Worm (Caenorhabditis elegans) whole organism, young adult: Measurements from ENCODE around the gene Y43F8B.1.

Experiments
- B0035.1 ChIP-seq: sonication (generic microtip); optimal IDR thresholded peaks from 2 replicates; lab custom pipeline; 2016; ENCODE audit warnings: missing genetic modification characterization, mild to moderate bottlenecking, missing compliant biosample characterization, missing genotype, missing genetic modification reagents
- B0261.1 ChIP-seq: sonication (generic microtip); optimal IDR thresholded peaks from 2 replicates; lab custom pipeline; 2016; ENCODE audit warnings: mild to moderate bottlenecking, missing genetic modification characterization, moderate library complexity, missing compliant biosample characterization
- C17E4.6 ChIP-seq: fragments of 200-800 bp; sonication (Bioruptor generic); IDR thresholded peaks from 2 replicates; pipeline ENCODE4 v1.3.6; 2022; ENCODE audit warnings: missing genetic modification reagents, missing genetic modification characterization, missing compliant biosample characterization
- F22D6.2 ChIP-seq: sonication (generic microtip); optimal IDR thresholded peaks from 2 replicates; lab custom pipeline; 2016; ENCODE audit warnings: mild to moderate bottlenecking, missing genetic modification characterization, missing compliant biosample characterization
- F39B2.1 ChIP-seq: fragments of 200-800 bp; sonication (Bioruptor generic); IDR thresholded peaks from 2 replicates; pipeline ENCODE4 v1.3.6; 2022; ENCODE audit warnings: missing genetic modification reagents, missing genetic modification characterization, missing compliant biosample characterization
- F55B11.4 ChIP-seq: sonication (generic microtip); optimal IDR thresholded peaks from 2 replicates; lab custom pipeline; 2016; ENCODE audit warnings: missing compliant biosample characterization, missing genetic modification characterization, borderline replicate concordance; ENCODE audit not compliant: insufficient read depth
- Y53G8AR.9 ChIP-seq: fragments of 200-800 bp; sonication (Bioruptor generic); conservative IDR thresholded peaks from 2 replicates; pipeline ENCODE4 v1.3.6; 2022; ENCODE audit warnings: missing genetic modification reagents, missing genetic modification characterization, missing compliant biosample characterization
- Y56A3A.18 ChIP-seq: fragments of 200-800 bp; sonication (Bioruptor generic); IDR thresholded peaks from 2 replicates; pipeline ENCODE4 v1.3.6; 2022; ENCODE audit warnings: missing genetic modification reagents, missing genetic modification characterization, missing compliant biosample characterization
- Y95B8A.8 ChIP-seq: fragments of 200-800 bp; sonication (Bioruptor generic); IDR thresholded peaks from 2 replicates; pipeline ENCODE4 v1.3.6; 2022; ENCODE audit warnings: missing genetic modification reagents, missing genetic modification characterization, missing compliant biosample characterization
- akir-1 ChIP-seq: fragments of 200-800 bp; sonication (Bioruptor generic); optimal IDR thresholded peaks from 2 replicates; lab custom pipeline; 2018; ENCODE audit warnings: mild to moderate bottlenecking, missing genetic modification characterization, moderate library complexity, missing compliant biosample characterization
- ama-1 ChIP-seq, 3 experiments: fragments of 150-350 bp in 1 of 3; sonication (generic microtip) in 2 of 3; optimal IDR thresholded peaks; 2 replicates each; lab custom pipeline; 2014 to 2018; ENCODE audit warnings: missing biosample characterization in 2 of 3, missing genetic modification characterization in 2 of 3, missing genetic modification reagents in 2 of 3
- aptf-2 ChIP-seq: fragments of 200-800 bp; sonication (Bioruptor generic); conservative IDR thresholded peaks from 2 replicates; pipeline ENCODE4 v1.3.6; 2022; ENCODE audit warnings: missing genetic modification reagents, missing genetic modification characterization, missing compliant biosample characterization
- atf-7 ChIP-seq: sonication (generic microtip); optimal IDR thresholded peaks from 2 replicates; lab custom pipeline; 2017; ENCODE audit warnings: mild to moderate bottlenecking, missing genetic modification characterization, missing compliant biosample characterization
- cebp-2 ChIP-seq: fragments of 200-800 bp; sonication (Bioruptor generic); IDR thresholded peaks from 2 replicates; pipeline ENCODE4 v1.3.6; 2022; ENCODE audit warnings: missing genetic modification characterization, missing compliant biosample characterization
- ceh-58 ChIP-seq: fragments of 200-800 bp; sonication (Bioruptor generic); IDR thresholded peaks from 2 replicates; pipeline ENCODE4 v1.3.6; 2022; ENCODE audit warnings: missing genetic modification characterization, missing compliant biosample characterization
- ceh-91 ChIP-seq: fragments of 200-800 bp; sonication (Bioruptor generic); IDR thresholded peaks from 2 replicates; pipeline ENCODE4 v1.3.6; 2022; ENCODE audit warnings: missing genetic modification reagents, missing genetic modification characterization, missing compliant biosample characterization
- chd-7 ChIP-seq: sonication (generic microtip); optimal IDR thresholded peaks from 2 replicates; lab custom pipeline; 2016; ENCODE audit warnings: mild to moderate bottlenecking, missing genetic modification characterization, moderate library complexity, missing compliant biosample characterization
- egl-18 ChIP-seq: fragments of 200-800 bp; sonication (Bioruptor generic); IDR thresholded peaks from 2 replicates; pipeline ENCODE4 v1.3.6; 2022; ENCODE audit warnings: missing genetic modification reagents, missing genetic modification characterization, missing compliant biosample characterization
- ets-4 ChIP-seq: fragments of 200-800 bp; sonication (Bioruptor generic); optimal IDR thresholded peaks from 2 replicates; lab custom pipeline; 2018; ENCODE audit warnings: mild to moderate bottlenecking, missing genetic modification characterization, missing compliant biosample characterization
- fkh-3 ChIP-seq: sonication (generic microtip); optimal IDR thresholded peaks from 2 replicates; lab custom pipeline; 2016; ENCODE audit warnings: mild to moderate bottlenecking, missing genetic modification characterization, missing compliant biosample characterization
- hmg-1.2 ChIP-seq: fragments of 200-800 bp; sonication (Bioruptor generic); IDR thresholded peaks from 2 replicates; pipeline ENCODE4 v1.3.6; 2022; ENCODE audit warnings: missing genetic modification reagents, missing genetic modification characterization, missing compliant biosample characterization
- lag-1 ChIP-seq: fragments of 200-800 bp; sonication (Bioruptor generic); IDR thresholded peaks from 2 replicates; pipeline ENCODE4 v1.3.6; 2022; ENCODE audit warnings: missing genetic modification reagents, missing genetic modification characterization, missing compliant biosample characterization
- let-526 ChIP-seq: fragments of 200-800 bp; sonication (Bioruptor generic); IDR thresholded peaks from 2 replicates; pipeline ENCODE4 v1.3.6; 2022; ENCODE audit warnings: missing genetic modification reagents, missing genetic modification characterization, missing compliant biosample characterization
- lin-26 ChIP-seq: fragments of 200-800 bp; sonication (Bioruptor generic); IDR thresholded peaks from 2 replicates; pipeline ENCODE4 v1.3.6; 2022; ENCODE audit warnings: missing genetic modification reagents, missing genetic modification characterization, missing compliant biosample characterization
- lin-54 ChIP-seq: fragments of 200-800 bp; sonication (Bioruptor generic); optimal IDR thresholded peaks from 2 replicates; lab custom pipeline; 2018; ENCODE audit warnings: mild to moderate bottlenecking, missing genetic modification characterization, missing compliant biosample characterization
- lir-1 ChIP-seq: fragments of 200-800 bp; sonication (Bioruptor generic); conservative IDR thresholded peaks from 2 replicates; pipeline ENCODE4 v1.3.6; 2022; ENCODE audit warnings: missing genetic modification reagents, missing genetic modification characterization, missing compliant biosample characterization
- madf-10 ChIP-seq: sonication (generic microtip); optimal IDR thresholded peaks from 2 replicates; lab custom pipeline; 2016; ENCODE audit warnings: mild to moderate bottlenecking, missing genetic modification characterization, missing compliant biosample characterization
- madf-3 ChIP-seq: fragments of 200-800 bp; sonication (Bioruptor generic); IDR thresholded peaks from 2 replicates; pipeline ENCODE4 v1.3.6; 2022; ENCODE audit warnings: missing genetic modification reagents, missing genetic modification characterization, missing compliant biosample characterization
- madf-6 ChIP-seq: fragments of 200-800 bp; sonication (Bioruptor generic); IDR thresholded peaks from 2 replicates; pipeline ENCODE4 v1.3.6; 2022; ENCODE audit warnings: missing genetic modification reagents, missing genetic modification characterization, missing compliant biosample characterization
- mel-28 ChIP-seq: sonication (generic microtip); optimal IDR thresholded peaks from 2 replicates; lab custom pipeline; 2016; ENCODE audit warnings: borderline replicate concordance, mild to moderate bottlenecking, missing genetic modification characterization, missing compliant biosample characterization
- mes-4 ChIP-seq: sonication (generic microtip); optimal IDR thresholded peaks from 2 replicates; lab custom pipeline; 2016; ENCODE audit warnings: missing genotype, missing genetic modification characterization, missing compliant biosample characterization
- nhr-120 ChIP-seq: fragments of 200-800 bp; sonication (Bioruptor generic); IDR thresholded peaks from 2 replicates; pipeline ENCODE4 v1.3.6; 2022; ENCODE audit warnings: missing genetic modification characterization, missing compliant biosample characterization
- nhr-179 ChIP-seq: sonication (generic microtip); optimal IDR thresholded peaks from 2 replicates; lab custom pipeline; 2016; ENCODE audit warnings: mild to moderate bottlenecking, missing genetic modification characterization, missing compliant biosample characterization
- nhr-80 ChIP-seq: sonication (generic microtip); optimal IDR thresholded peaks from 2 replicates; lab custom pipeline; 2016; ENCODE audit warnings: missing genetic modification characterization, missing compliant biosample characterization
- rcor-1 ChIP-seq: fragments of 200-800 bp; sonication (Bioruptor generic); IDR thresholded peaks from 2 replicates; pipeline ENCODE4 v1.3.6; 2022; ENCODE audit warnings: missing genetic modification reagents, missing genetic modification characterization, missing compliant biosample characterization
- rec-8 ChIP-seq, 2 experiments: sonication (generic microtip); optimal IDR thresholded peaks; 2 replicates each; lab custom pipeline; 2016; ENCODE audit warnings: mild to moderate bottlenecking in 2 of 2, missing genetic modification characterization in 2 of 2, missing genetic modification reagents in 2 of 2, missing genotype in 2 of 2, missing biosample characterization in 1 of 2, missing compliant biosample characterization in 1 of 2, moderate library complexity in 1 of 2
- rpc-1 ChIP-seq, 2 experiments: fragments of 150-350 bp in 1 of 2; sonication (generic microtip) in 1 of 2; optimal IDR thresholded peaks; 2 replicates each; lab custom pipeline; 2014 to 2018; ENCODE audit warnings: missing biosample characterization in 1 of 2, missing genetic modification characterization in 1 of 2, missing genetic modification reagents in 1 of 2, missing genotype in 1 of 2
- snpc-1.3 ChIP-seq: sonication (generic microtip); optimal IDR thresholded peaks from 2 replicates; lab custom pipeline; 2017; ENCODE audit warnings: missing genetic modification characterization, mild to moderate bottlenecking, missing compliant biosample characterization, antibody characterized with exemption, moderate library complexity, missing genotype, missing genetic modification reagents; ENCODE audit not compliant: insufficient read depth
- snpc-3.4 ChIP-seq: sonication (generic microtip); optimal IDR thresholded peaks from 2 replicates; lab custom pipeline; 2017; ENCODE audit warnings: missing genetic modification characterization, mild to moderate bottlenecking, missing compliant biosample characterization, antibody characterized with exemption, moderate library complexity, missing genotype, missing genetic modification reagents
- sptf-2 ChIP-seq: fragments of 200-800 bp; sonication (Bioruptor generic); optimal IDR thresholded peaks from 2 replicates; lab custom pipeline; 2018; ENCODE audit warnings: mild to moderate bottlenecking, missing genetic modification characterization, missing compliant biosample characterization
- tbp1 ChIP-seq: fragments of 200-800 bp; sonication (Bioruptor generic); optimal IDR thresholded peaks from 2 replicates; lab custom pipeline; 2018; ENCODE audit warnings: mild to moderate bottlenecking, missing genetic modification characterization, missing compliant biosample characterization
- tlf-1 ChIP-seq: fragments of 200-800 bp; sonication (Bioruptor generic); optimal IDR thresholded peaks from 2 replicates; lab custom pipeline; 2018; ENCODE audit warnings: mild to moderate bottlenecking, missing genetic modification characterization, missing compliant biosample characterization
- ztf-18 ChIP-seq: sonication (generic microtip); optimal IDR thresholded peaks from 2 replicates; lab custom pipeline; 2016; ENCODE audit warnings: missing genotype, mild to moderate bottlenecking, missing genetic modification characterization, missing compliant biosample characterization
- ztf-3 ChIP-seq: fragments of 200-800 bp; sonication (Bioruptor generic); optimal IDR thresholded peaks from 2 replicates; lab custom pipeline; 2018; ENCODE audit warnings: mild to moderate bottlenecking, missing genetic modification characterization, missing compliant biosample characterization
- ztf-6 ChIP-seq: fragments of 200-800 bp; sonication (Bioruptor generic); IDR thresholded peaks from 2 replicates; pipeline ENCODE4 v1.3.6; 2022; ENCODE audit warnings: missing genetic modification reagents, missing genetic modification characterization, missing compliant biosample characterization

The Y43F8B.1 gene

ce11 chrV:19502579-19503151 lies 43.3 kb downstream of the Y43F8B.1 start, which contains the start of gene Y43F8B.3:
Gene Y43F8B.3, plus strand, starts transcription at chrV:19503101.
- TF ChIP-seq Y53G8AR.9 (GFP tag; lab: Robert Waterston, UW), result no peak
- no peak for TF ChIP-seq mes-4 (tag; lab: Kevin White, UChicago)
- no peak for TF ChIP-seq let-526 (GFP tag; lab: Robert Waterston, UW)
- no peak for TF ChIP-seq atf-7 (tag; lab: Kevin White, UChicago)
- TF ChIP-seq lin-26 (GFP tag; lab: Robert Waterston, UW), result peak; percentile 54; the same call in 1 of the 2 replicates
- 0 out of 2 replicates have a peak, but pooled peaks have one; percentile 36 for TF ChIP-seq madf-3 (GFP tag; lab: Robert Waterston, UW)
- no peak for TF ChIP-seq sptf-2
- TF ChIP-seq hmg-1.2, result no peak

ce11 chrV:19501389-19501788 lies 44.6 kb downstream of the Y43F8B.1 start:
- TF ChIP-seq ztf-3 (GFP tag; lab: Kevin White, UChicago) (no peak), nhr-80 (tag; lab: Kevin White, UChicago) (no peak), lin-26 (GFP tag; lab: Robert Waterston, UW) (no peak), ztf-18 (tag; lab: Kevin White, UChicago) (no peak), rcor-1 (GFP tag; lab: Robert Waterston, UW) (no peak), ama-1 (optimal IDR thresholded peaks at IDR 0.05; lab: Kevin White, UChicago) (no peak), ama-1 (GFP tag; optimal IDR thresholded peaks at IDR 0.05; lab: Kevin White, UChicago) (no peak), Y56A3A.18 (GFP tag; lab: Robert Waterston, UW) (no peak), ceh-91 (GFP tag; lab: Robert Waterston, UW) (no peak), akir-1 (GFP tag; lab: Kevin White, UChicago) (no peak), Y95B8A.8 (no peak), nhr-179 (no peak), madf-10 (tag; lab: Kevin White, UChicago) (no peak), C17E4.6 (no peak), tlf-1 (GFP tag; lab: Kevin White, UChicago) (no peak), B0035.1 (tag; lab: Kevin White, UChicago) (no peak), lag-1 (GFP tag; lab: Robert Waterston, UW) (no peak), F39B2.1 (GFP tag; lab: Robert Waterston, UW) (no peak), hmg-1.2 (no peak), fkh-3 (tag; lab: Kevin White, UChicago) (no peak), mel-28 (tag; lab: Kevin White, UChicago) (no peak)
- TF ChIP-seq, all 124 proteins: peak for 0

DNA sequence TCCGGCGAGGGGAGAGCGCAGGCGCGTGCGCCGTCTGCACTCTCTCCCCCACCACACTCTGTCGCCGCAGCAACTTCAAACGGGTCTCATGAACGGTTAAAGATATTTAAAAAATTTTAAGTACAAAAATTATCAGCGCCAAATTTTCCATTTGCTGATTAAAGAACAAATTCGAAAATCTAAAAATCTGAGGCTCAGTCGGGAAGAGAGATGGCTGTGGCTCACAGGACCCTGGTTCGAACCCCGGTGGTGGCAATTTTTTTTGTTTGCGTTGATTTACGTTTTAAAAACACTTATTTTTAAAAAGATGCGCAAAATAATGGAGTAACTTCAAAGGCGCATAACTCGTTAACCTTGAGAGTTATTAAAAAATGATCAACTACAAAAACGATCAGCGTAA lies 48.9 kb downstream of the Y43F8B.1 start:
- no peak for TF ChIP-seq F55B11.4
- TF ChIP-seq nhr-120, result no peak
- no peak for TF ChIP-seq F22D6.2 (tag; lab: Kevin White, UChicago)
- TF ChIP-seq ztf-6, result no peak
- TF ChIP-seq rpc-1 (optimal IDR thresholded peaks at IDR 0.05; lab: Kevin White, UChicago), result peak; percentile 30
- peak; percentile 65 for TF ChIP-seq rpc-1 (tag; optimal IDR thresholded peaks at IDR 0.05; lab: Kevin White, UChicago)
- TF ChIP-seq lir-1, result no peak
- no peak for TF ChIP-seq rec-8 (tag; optimal IDR thresholded peaks at IDR 0.05; lab: Kevin White, UChicago)
- no peak for TF ChIP-seq madf-6
- no peak for TF ChIP-seq ets-4 (GFP tag; lab: Kevin White, UChicago)
- TF ChIP-seq nhr-179, result no peak
- no peak for TF ChIP-seq snpc-3.4 (tag; lab: Kevin White, UChicago)
- no peak for TF ChIP-seq lin-54 (GFP tag; lab: Kevin White, UChicago)
- TF ChIP-seq egl-18 (GFP tag; lab: Robert Waterston, UW), result no peak
- no peak for TF ChIP-seq ceh-58 (GFP tag; lab: Robert Waterston, UW)
- peak; percentile 46 for TF ChIP-seq B0261.1
- TF ChIP-seq cebp-2 (GFP tag; lab: Robert Waterston, UW), result no peak
- TF ChIP-seq hmg-1.2, result peak; percentile 36; the same call in 1 of the 2 replicates
- peak; percentile 69 for TF ChIP-seq tbp1 (GFP tag; lab: Kevin White, UChicago)
- no peak for TF ChIP-seq aptf-2
- TF ChIP-seq snpc-1.3 (tag; lab: Kevin White, UChicago), result no peak
- no peak for TF ChIP-seq chd-7 (tag; lab: Kevin White, UChicago)
